Worm (Caenorhabditis elegans) whole organism, young adult: Measurements from ENCODE around the gene K05F1.13.

Source experiments
- ama-1 ChIP-seq, 3 experiments: fragments of 150-350 bp in 1 of 3; sonication (generic microtip) in 2 of 3; optimal IDR thresholded peaks; 2 replicates each; lab custom pipeline; 2014 to 2018; ENCODE audit warnings: missing biosample characterization in 2 of 3, missing genetic modification characterization in 2 of 3, missing genetic modification reagents in 2 of 3
- efl-1 ChIP-seq: fragments of 150-350 bp; optimal IDR thresholded peaks from 2 replicates; lab custom pipeline; 2014; ENCODE audit warnings: missing biosample characterization, missing genetic modification reagents, missing genetic modification characterization
- him-1 ChIP-seq: sonication (generic microtip); optimal IDR thresholded peaks from 2 replicates; lab custom pipeline; 2016; ENCODE audit warnings: missing genotype, missing genetic modification reagents, missing genetic modification characterization, missing compliant biosample characterization
- pbrm-1 ChIP-seq: fragments of 200-800 bp; sonication (Bioruptor generic); IDR thresholded peaks from 2 replicates; pipeline ENCODE4 v1.3.6; 2022; ENCODE audit warnings: missing genetic modification reagents, missing genetic modification characterization, missing compliant biosample characterization
- unc-130 ChIP-seq: sonication (generic microtip); optimal IDR thresholded peaks from 2 replicates; lab custom pipeline; 2016; ENCODE audit warnings: missing genetic modification reagents, missing genetic modification characterization, missing compliant biosample characterization

- no peak for TF ChIP-seq efl-1 (GFP tag; lab: Kevin White, UChicago)
- TF ChIP-seq unc-130 (GFP tag; lab: Kevin White, UChicago) = no peak
- TF ChIP-seq ama-1 (optimal IDR thresholded peaks at IDR 0.05; lab: Kevin White, UChicago) = no peak
- TF ChIP-seq ama-1 (GFP tag; optimal IDR thresholded peaks at IDR 0.05; lab: Kevin White, UChicago) = no peak
- TF ChIP-seq him-1 (tag; lab: Kevin White, UChicago) = no peak
- TF ChIP-seq pbrm-1 = no peak
Measured at ce11 chrII:5820282-5820762, 31.4 kb downstream of the K05F1.13 start, which contains the start of gene ehs-1.
